Worm (Caenorhabditis elegans): Measurements from ENCODE around the gene C16C8.14.

DNA sequence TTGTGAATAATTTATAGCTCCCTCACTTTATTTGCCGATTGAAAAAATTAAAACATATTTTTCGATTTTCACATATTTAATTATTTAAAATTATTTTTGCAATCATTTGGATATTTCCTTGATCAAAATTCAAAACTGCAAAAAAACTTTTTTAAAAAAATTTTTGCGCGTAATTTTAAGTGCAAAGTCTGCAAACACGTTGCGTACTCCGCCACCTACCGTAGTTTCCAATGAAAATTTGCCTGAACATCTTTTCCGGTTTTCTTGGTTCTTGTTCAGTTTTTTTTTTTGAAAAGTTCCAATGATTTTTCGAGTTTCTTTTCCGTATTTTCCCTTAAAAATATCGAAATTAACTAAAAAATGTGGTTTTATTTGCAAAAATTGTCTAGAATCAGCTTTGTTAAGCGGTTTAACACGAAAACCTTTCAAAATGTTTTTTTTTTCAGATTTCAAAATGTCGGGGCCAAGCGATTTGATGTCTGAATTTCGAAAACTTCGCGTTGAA is 786 bp upstream of the C16C8.14 start, which contains the start of gene C16C8.25:
- no peak for TF ChIP-seq fkh-6 (tag; optimal IDR thresholded peaks at IDR 0.05)
- TF ChIP-seq elt-4 (tag; optimal IDR thresholded peaks at IDR 0.05) = no peak
- TF ChIP-seq pha-4 (tag; optimal IDR thresholded peaks at IDR 0.05) = no peak
- no peak for TF ChIP-seq ceh-31 (tag; optimal IDR thresholded peaks at IDR 0.05)
